Worm (Caenorhabditis elegans) whole organism, L1 larva: Measurements from ENCODE around the gene C06B3.1.
A peak's percentile ranks its signal among the peaks of the same experiment; 100 is the strongest.

Source experiments
- C04F5.9 ChIP-seq: sonication (generic microtip); optimal IDR thresholded peaks from 2 replicates; lab custom pipeline; 2016; ENCODE audit warnings: missing genetic modification characterization, missing compliant biosample characterization
- C34B4.2 ChIP-seq: sonication (generic microtip); optimal IDR thresholded peaks from 2 replicates; lab custom pipeline; 2017; ENCODE audit warnings: mild to moderate bottlenecking, missing genetic modification characterization, missing compliant biosample characterization
- ama-1 ChIP-seq: fragments of 150-350 bp; optimal IDR thresholded peaks from 2 replicates; lab custom pipeline; 2014
- blmp-1 ChIP-seq: fragments of 150-350 bp; optimal IDR thresholded peaks from 2 replicates; lab custom pipeline; 2014; ENCODE audit warnings: missing biosample characterization, missing genetic modification characterization
- ceh-8 ChIP-seq: fragments of 200-800 bp; sonication (Bioruptor generic); optimal IDR thresholded peaks from 2 replicates; lab custom pipeline; 2018; ENCODE audit warnings: mild to moderate bottlenecking, missing genetic modification characterization, moderate library complexity, missing compliant biosample characterization
- ceh-88 ChIP-seq: fragments of 200-800 bp; sonication (Bioruptor generic); IDR thresholded peaks from 2 replicates; pipeline ENCODE4 v1.3.6; 2022; ENCODE audit warnings: missing genetic modification characterization, missing compliant biosample characterization
- dsc-1 ChIP-seq: sonication (generic microtip); optimal IDR thresholded peaks from 2 replicates; lab custom pipeline; 2016; ENCODE audit warnings: mild to moderate bottlenecking, missing genetic modification characterization, missing compliant biosample characterization
- efl-3 ChIP-seq: fragments of 200-800 bp; sonication (Bioruptor generic); optimal IDR thresholded peaks from 2 replicates; lab custom pipeline; 2018; ENCODE audit warnings: mild to moderate bottlenecking, missing genetic modification characterization, missing compliant biosample characterization
- egl-27 ChIP-seq, 2 experiments: fragments of 150-350 bp in 1 of 2; sonication (generic microtip); optimal IDR thresholded peaks; 3 replicates each; lab custom pipeline; 2017 to 2018; ENCODE audit warnings: missing biosample characterization in 2 of 2, missing genetic modification characterization in 2 of 2, missing genetic modification reagents in 2 of 2
- elt-2 ChIP-seq: sonication (generic microtip); optimal IDR thresholded peaks from 2 replicates; lab custom pipeline; 2016; ENCODE audit warnings: missing genetic modification characterization, mild to moderate bottlenecking, inconsistent platforms, missing compliant biosample characterization, missing genetic modification reagents
- elt-3 ChIP-seq, 6 experiments: fragments of 150-350 bp in 1 of 6; sonication (generic microtip); optimal IDR thresholded peaks; 2 replicates each; lab custom pipeline; 2017 to 2018; ENCODE audit warnings: missing biosample characterization in 6 of 6, missing genetic modification characterization in 6 of 6, inconsistent platforms in 1 of 6
- ets-5 ChIP-seq: fragments of 200-800 bp; sonication (Bioruptor generic); IDR thresholded peaks from 2 replicates; pipeline ENCODE4 v1.3.6; 2022; ENCODE audit warnings: missing genetic modification characterization, missing compliant biosample characterization
- fkh-8 ChIP-seq: sonication (generic microtip); optimal IDR thresholded peaks from 2 replicates; lab custom pipeline; 2016; ENCODE audit warnings: mild to moderate bottlenecking, missing genetic modification characterization, missing compliant biosample characterization
- grh-1 ChIP-seq: fragments of 200-800 bp; sonication (Bioruptor generic); IDR thresholded peaks from 2 replicates; pipeline ENCODE4 v1.3.6; 2022; ENCODE audit warnings: missing genetic modification reagents, missing genetic modification characterization, missing compliant biosample characterization
- hpl-2 ChIP-seq: fragments of 150-350 bp; optimal IDR thresholded peaks from 2 replicates; lab custom pipeline; 2014; ENCODE audit warnings: missing biosample characterization, missing genetic modification reagents, missing genetic modification characterization
- lin-13 ChIP-seq: fragments of 150-350 bp; optimal IDR thresholded peaks from 2 replicates; lab custom pipeline; 2014; ENCODE audit warnings: missing biosample characterization, missing genetic modification reagents, missing genetic modification characterization
- lin-35 ChIP-seq, 2 experiments: fragments of 150-350 bp; optimal IDR thresholded peaks; 2 replicates each; lab custom pipeline; 2014; ENCODE audit warnings: missing biosample characterization in 2 of 2, missing genetic modification characterization in 2 of 2, missing genetic modification reagents in 2 of 2
- lir-3 ChIP-seq: sonication (generic microtip); optimal IDR thresholded peaks from 2 replicates; lab custom pipeline; 2016; ENCODE audit warnings: mild to moderate bottlenecking, missing genetic modification characterization, moderate library complexity, missing compliant biosample characterization; ENCODE audit not compliant: poor library complexity
- mdl-1 ChIP-seq, 2 experiments: fragments of 150-350 bp; optimal IDR thresholded peaks; 2 replicates each; lab custom pipeline; 2014 to 2017; ENCODE audit warnings: missing biosample characterization in 2 of 2, missing genetic modification characterization in 2 of 2, inconsistent platforms in 1 of 2
- mef-2 ChIP-seq: fragments of 150-350 bp; optimal IDR thresholded peaks from 2 replicates; lab custom pipeline; 2014; ENCODE audit warnings: missing biosample characterization, missing genetic modification characterization
- mep-1 ChIP-seq: fragments of 150-350 bp; optimal IDR thresholded peaks from 2 replicates; lab custom pipeline; 2014; ENCODE audit warnings: missing biosample characterization, missing genetic modification characterization
- nhr-11 ChIP-seq: fragments of 150-350 bp; optimal IDR thresholded peaks from 2 replicates; lab custom pipeline; 2014; ENCODE audit warnings: missing biosample characterization, missing genetic modification characterization
- nhr-20 ChIP-seq: sonication (generic microtip); optimal IDR thresholded peaks from 2 replicates; lab custom pipeline; 2016; ENCODE audit warnings: mild to moderate bottlenecking, missing genetic modification characterization, missing compliant biosample characterization
- nhr-237 ChIP-seq: fragments of 150-350 bp; optimal IDR thresholded peaks from 2 replicates; lab custom pipeline; 2014; ENCODE audit warnings: missing biosample characterization, missing genetic modification characterization
- nhr-47 ChIP-seq: sonication (generic microtip); optimal IDR thresholded peaks from 2 replicates; lab custom pipeline; 2016; ENCODE audit warnings: mild to moderate bottlenecking, missing genetic modification characterization, moderate library complexity, missing compliant biosample characterization
- nhr-71 ChIP-seq: sonication (generic microtip); optimal IDR thresholded peaks from 2 replicates; lab custom pipeline; 2016; ENCODE audit warnings: mild to moderate bottlenecking, missing genetic modification characterization, moderate library complexity, missing compliant biosample characterization
- nhr-77 ChIP-seq: fragments of 150-350 bp; optimal IDR thresholded peaks from 2 replicates; lab custom pipeline; 2014; ENCODE audit warnings: missing biosample characterization, missing genetic modification characterization
- nhr-84 ChIP-seq: sonication (generic microtip); optimal IDR thresholded peaks from 2 replicates; lab custom pipeline; 2017; ENCODE audit warnings: missing biosample characterization, missing genetic modification characterization
- nhr-85 ChIP-seq: sonication (generic microtip); peaks from one replicate; lab custom pipeline; 2016; ENCODE audit warnings: missing genetic modification characterization, inconsistent platforms, missing compliant biosample characterization
- pag-3 ChIP-seq: sonication (generic microtip); optimal IDR thresholded peaks from 2 replicates; lab custom pipeline; 2017; ENCODE audit warnings: missing genetic modification characterization, mild to moderate bottlenecking, missing compliant biosample characterization, antibody characterized with exemption, borderline replicate concordance; ENCODE audit not compliant: insufficient read depth
- pax-3 ChIP-seq: fragments of 200-800 bp; sonication (Bioruptor generic); optimal IDR thresholded peaks from 2 replicates; lab custom pipeline; 2018; ENCODE audit warnings: mild to moderate bottlenecking, missing genetic modification characterization, moderate library complexity, missing compliant biosample characterization
- sptf-1 ChIP-seq: fragments of 150-350 bp; optimal IDR thresholded peaks from 2 replicates; lab custom pipeline; 2014; ENCODE audit warnings: missing biosample characterization, missing genetic modification characterization
- tlp-1 ChIP-seq: fragments of 150-350 bp; optimal IDR thresholded peaks from 2 replicates; lab custom pipeline; 2014; ENCODE audit warnings: missing biosample characterization, missing genetic modification characterization
- unc-30 ChIP-seq: sonication (generic microtip); optimal IDR thresholded peaks from 2 replicates; lab custom pipeline; 2017; ENCODE audit warnings: missing biosample characterization, missing genetic modification characterization
- unc-86 ChIP-seq: sonication (generic microtip); optimal IDR thresholded peaks from 2 replicates; lab custom pipeline; 2016; ENCODE audit warnings: missing genetic modification characterization, missing compliant biosample characterization
- xbp-1 ChIP-seq: sonication (generic microtip); optimal IDR thresholded peaks from 2 replicates; lab custom pipeline; 2016; ENCODE audit warnings: missing genetic modification characterization, missing compliant biosample characterization
- zag-1 ChIP-seq: fragments of 150-350 bp; optimal IDR thresholded peaks from 2 replicates; lab custom pipeline; 2014; ENCODE audit warnings: missing biosample characterization, missing genetic modification characterization

C06B3.1 gene

DNA sequence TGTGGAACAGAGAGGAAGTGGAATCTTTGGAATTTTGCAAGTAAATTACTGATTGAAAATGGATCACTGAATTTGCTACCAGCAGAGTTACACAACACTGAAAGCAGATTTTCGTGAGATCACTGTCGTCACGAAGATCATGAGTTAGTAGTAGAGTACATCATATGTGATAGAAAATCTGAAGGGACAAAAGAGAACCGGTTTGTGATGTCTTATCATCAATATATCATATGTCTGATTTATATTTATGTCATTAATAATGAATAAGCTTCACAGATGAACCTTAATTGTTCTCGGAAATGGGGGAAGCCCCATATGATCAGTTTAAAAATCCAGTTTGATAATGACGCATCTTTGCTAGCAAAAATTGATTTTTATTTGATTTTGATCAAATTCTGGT is 33.5 kb downstream of the C06B3.1 start:
- no peak for TF ChIP-seq xbp-1
- peak; percentile 19 for TF ChIP-seq blmp-1
- no peak for TF ChIP-seq nhr-47 (tag; lab: Kevin White, UChicago)
- no peak for TF ChIP-seq unc-86
- TF ChIP-seq egl-27 (tag; optimal IDR thresholded peaks at IDR 0.05; lab: Kevin White, UChicago): no peak
- no peak for TF ChIP-seq mep-1 (tag; lab: Kevin White, UChicago)
- TF ChIP-seq nhr-71 (tag; lab: Kevin White, UChicago): peak; percentile 1
- TF ChIP-seq efl-3 (GFP tag; lab: Kevin White, UChicago): no peak
- TF ChIP-seq nhr-85: peak; percentile 77
- TF ChIP-seq dsc-1 (tag; lab: Kevin White, UChicago): no peak
- no peak for TF ChIP-seq mdl-1 (tag; optimal IDR thresholded peaks at IDR 0.05; lab: Kevin White, UChicago)
- no peak for TF ChIP-seq ceh-8
- TF ChIP-seq nhr-20 (tag; lab: Kevin White, UChicago): peak; percentile 2
- TF ChIP-seq grh-1 (GFP tag; lab: Robert Waterston, UW): peak; percentile 63
- peak in 1 of 2 experiments; percentile 11 for TF ChIP-seq lin-35 (GFP tag; optimal IDR thresholded peaks at IDR 0.05; lab: Kevin White, UChicago)
- peak in 2 of 6 experiments; percentile 25 to 31 for TF ChIP-seq elt-3 (tag; optimal IDR thresholded peaks at IDR 0.05; lab: Kevin White, UChicago)
- no peak for TF ChIP-seq lir-3
- TF ChIP-seq mef-2 (tag; lab: Kevin White, UChicago): no peak

ce11 chrV:13936850-13937249 is 34.3 kb downstream of the C06B3.1 start, which contains the start of gene srw-145:
Gene srw-145 (plus strand): TSS chrV:13937150.
- TF ChIP-seq nhr-237 (tag; lab: Kevin White, UChicago) (no peak), nhr-47 (tag; lab: Kevin White, UChicago) (peak; percentile 44), unc-30 (tag; lab: Kevin White, UChicago) (no peak), ets-5 (GFP tag; lab: Robert Waterston, UW) (no peak), nhr-71 (tag; lab: Kevin White, UChicago) (peak; percentile 48), pag-3 (tag; lab: Kevin White, UChicago) (no peak), xbp-1 (no peak), fkh-8 (tag; lab: Kevin White, UChicago) (peak; percentile 45), nhr-11 (tag; lab: Kevin White, UChicago) (peak; percentile 31), elt-2 (tag; lab: Kevin White, UChicago) (no peak), mep-1 (tag; lab: Kevin White, UChicago) (no peak), mef-2 (tag; lab: Kevin White, UChicago) (no peak), C04F5.9 (tag; lab: Kevin White, UChicago) (no peak), sptf-1 (tag; lab: Kevin White, UChicago) (no peak), lin-13 (no peak), nhr-77 (no peak), ama-1 (lab: Kevin White, UChicago) (no peak), ceh-88 (no peak), efl-3 (GFP tag; lab: Kevin White, UChicago) (no peak), C34B4.2 (tag; lab: Kevin White, UChicago) (no peak), tlp-1 (tag; lab: Kevin White, UChicago) (no peak), pax-3 (no peak), zag-1 (tag; lab: Kevin White, UChicago) (no peak)

- no peak for TF ChIP-seq nhr-84
Measured at ce11 chrV:13942082-13942481, 39.5 kb downstream of the C06B3.1 start, which contains the start of gene dpr-1. Gene dpr-1 (minus strand): TSS chrV:13942182.

- TF ChIP-seq grh-1 (GFP tag; lab: Robert Waterston, UW): no peak
- no peak for TF ChIP-seq hpl-2
Measured at ce11 chrV:13946385-13947019, 43.9 kb downstream of the C06B3.1 start, which contains the start of the genes srx-10 and clec-226. Gene srx-10 (minus strand): TSS chrV:13946485. Gene clec-226 (plus strand): TSS chrV:13946969.
